Fruit fly (Drosophila melanogaster) whole organism, embryonic: Measurements from ENCODE around the gene ebo.
A peak's percentile ranks its signal among the peaks of the same experiment; 100 is the strongest.

ENCODE experiments used
- CG12299 ChIP-seq: fragments of 200-800 bp; sonication (Bioruptor generic); optimal IDR thresholded peaks from 2 replicates; lab custom pipeline; 2018; ENCODE audit warnings: missing biosample characterization, mild to moderate bottlenecking, missing genetic modification characterization
- CG12659 ChIP-seq: fragments of 200-800 bp; sonication (Bioruptor generic); optimal IDR thresholded peaks from 3 replicates; lab custom pipeline; 2017; ENCODE audit warnings: mild to moderate bottlenecking, missing biosample characterization, missing genetic modification reagents, missing genetic modification characterization
- CG13296 ChIP-seq: fragments of 200-800 bp; sonication (Bioruptor generic); optimal IDR thresholded peaks from 3 replicates; lab custom pipeline; 2018; ENCODE audit warnings: missing biosample characterization, mild to moderate bottlenecking, missing genetic modification characterization
- CG14965 ChIP-seq: fragments of 200-800 bp; sonication (Bioruptor generic); optimal IDR thresholded peaks from 2 replicates; lab custom pipeline; 2016; ENCODE audit warnings: missing biosample characterization, missing genetic modification characterization, borderline replicate concordance
- CG18476 ChIP-seq: fragments of 200-800 bp; sonication (Bioruptor generic); optimal IDR thresholded peaks from 2 replicates; lab custom pipeline; 2016; ENCODE audit warnings: missing biosample characterization, mild to moderate bottlenecking, missing genetic modification characterization
- CG2199 ChIP-seq: fragments of 200-800 bp; sonication (Bioruptor generic); IDR thresholded peaks from 3 replicates; pipeline ENCODE4 v1.3.6; 2022; ENCODE audit warnings: missing biosample characterization, missing genetic modification characterization
- CG31224 ChIP-seq: fragments of 200-800 bp; sonication (Bioruptor generic); IDR thresholded peaks from 2 replicates; pipeline ENCODE4 v1.3.6; 2022; ENCODE audit warnings: missing biosample characterization, missing genetic modification characterization
- CG4282 ChIP-seq: fragments of 200-800 bp; sonication (Bioruptor generic); optimal IDR thresholded peaks from 2 replicates; lab custom pipeline; 2016; ENCODE audit warnings: missing biosample characterization, missing genetic modification characterization
- CG4328 ChIP-seq: fragments of 200-800 bp; sonication (Bioruptor generic); optimal IDR thresholded peaks from 3 replicates; lab custom pipeline; 2017; ENCODE audit warnings: missing biosample characterization, missing genetic modification reagents, missing genetic modification characterization
- CG6813 ChIP-seq: fragments of 200-800 bp; sonication (Bioruptor generic); optimal IDR thresholded peaks from 2 replicates; lab custom pipeline; 2017; ENCODE audit warnings: missing biosample characterization, missing genetic modification characterization, mild to moderate bottlenecking, moderate library complexity, missing genetic modification reagents
- CG7271 ChIP-seq: fragments of 200-800 bp; sonication (Bioruptor generic); optimal IDR thresholded peaks from 2 replicates; lab custom pipeline; 2018; ENCODE audit warnings: missing biosample characterization, mild to moderate bottlenecking, missing genetic modification characterization, moderate library complexity
- CG7963 ChIP-seq: fragments of 200-800 bp; sonication (Bioruptor generic); IDR thresholded peaks from 3 replicates; pipeline ENCODE4 v1.3.6; 2022; ENCODE audit warnings: missing biosample characterization, missing genetic modification characterization; ENCODE audit not compliant: partially characterized antibody
- CG8478 ChIP-seq: fragments of >200 bp; optimal IDR thresholded peaks from 2 replicates; lab custom pipeline; 2018
- CkIIα-i1 ChIP-seq: fragments of 200-800 bp; sonication (Bioruptor generic); IDR thresholded peaks from 2 replicates; pipeline ENCODE4 v1.3.6; 2022; ENCODE audit warnings: missing biosample characterization, missing genetic modification characterization
- Dll ChIP-seq: fragments of 200-800 bp; sonication (Bioruptor generic); IDR thresholded peaks from 4 replicates; pipeline ENCODE4 v1.3.6; 2022; ENCODE audit warnings: missing biosample characterization, missing genetic modification characterization; ENCODE audit not compliant: partially characterized antibody
- Eip74EF ChIP-seq, 2 experiments: fragments of 200-800 bp in 1 of 2; fragments of >200 bp in 1 of 2; sonication (Bioruptor generic) in 1 of 2; optimal IDR thresholded peaks; 2 replicates each; lab custom pipeline; 2017 to 2019; ENCODE audit warnings: missing biosample characterization in 2 of 2, missing genetic modification characterization in 2 of 2, mild to moderate bottlenecking in 1 of 2, moderate library complexity in 1 of 2
- Fer1 ChIP-seq: fragments of 200-800 bp; sonication (Bioruptor generic); optimal IDR thresholded peaks from 2 replicates; lab custom pipeline; 2017; ENCODE audit warnings: missing biosample characterization, mild to moderate bottlenecking, missing genetic modification characterization
- HLH54F ChIP-seq: fragments of 200-800 bp; sonication (Bioruptor generic); optimal IDR thresholded peaks from 3 replicates; lab custom pipeline; 2016; ENCODE audit warnings: missing biosample characterization, missing genetic modification characterization
- MESR4 ChIP-seq: fragments of 200-800 bp; sonication (Bioruptor generic); optimal IDR thresholded peaks from 2 replicates; lab custom pipeline; 2018; ENCODE audit warnings: missing biosample characterization, mild to moderate bottlenecking, missing genetic modification characterization, moderate library complexity
- NK7.1 ChIP-seq: fragments of 200-800 bp; sonication (Bioruptor generic); optimal IDR thresholded peaks from 3 replicates; lab custom pipeline; 2016; ENCODE audit warnings: missing biosample characterization, missing genetic modification characterization
- Neu2 ChIP-seq: fragments of 200-800 bp; sonication (Bioruptor generic); optimal IDR thresholded peaks from 3 replicates; lab custom pipeline; 2016; ENCODE audit warnings: missing biosample characterization, missing genetic modification characterization, borderline replicate concordance
- TFAM ChIP-seq: fragments of 200-800 bp; sonication (Bioruptor generic); optimal IDR thresholded peaks from 2 replicates; lab custom pipeline; 2017; ENCODE audit warnings: missing biosample characterization, missing genetic modification characterization, inconsistent platforms
- Tbp ChIP-seq: fragments of >200 bp; optimal IDR thresholded peaks from 2 replicates; lab custom pipeline; 2018; ENCODE audit warnings: missing biosample characterization, missing genetic modification characterization
- al ChIP-seq: fragments of 200-800 bp; sonication (Bioruptor generic); IDR thresholded peaks from 2 replicates; pipeline ENCODE4 v1.3.6; 2022; ENCODE audit warnings: missing biosample characterization, missing genetic modification characterization
- aop ChIP-seq: fragments of 200-800 bp; sonication (Bioruptor generic); IDR thresholded peaks from 2 replicates; pipeline ENCODE4 v1.3.6; 2022; ENCODE audit warnings: missing biosample characterization, missing genetic modification characterization
- ap ChIP-seq: fragments of 200-800 bp; sonication (Bioruptor generic); IDR thresholded peaks from 2 replicates; pipeline ENCODE4 v1.3.6; 2022; ENCODE audit warnings: missing biosample characterization, missing genetic modification characterization
- crc ChIP-seq: fragments of 200-800 bp; sonication (Bioruptor generic); optimal IDR thresholded peaks from 2 replicates; lab custom pipeline; 2016; ENCODE audit warnings: missing biosample characterization, missing genetic modification characterization
- croc ChIP-seq: fragments of 200-800 bp; sonication (Bioruptor generic); conservative IDR thresholded peaks from 3 replicates; pipeline ENCODE4 v1.3.6; 2022; ENCODE audit warnings: missing biosample characterization, missing genetic modification characterization
- crp ChIP-seq, 2 experiments: fragments of 200-800 bp; sonication (Bioruptor generic); optimal IDR thresholded peaks; 2 replicates in 1 of 2; 3 replicates in 1 of 2; lab custom pipeline; 2017; ENCODE audit warnings: missing biosample characterization in 2 of 2, missing genetic modification characterization in 2 of 2, mild to moderate bottlenecking in 1 of 2, moderate library complexity in 1 of 2
- dm ChIP-seq: fragments of 200-800 bp; sonication (Bioruptor generic); optimal IDR thresholded peaks from 3 replicates; lab custom pipeline; 2016; ENCODE audit warnings: missing biosample characterization, missing genetic modification characterization
- dmrt11E ChIP-seq: fragments of 200-800 bp; sonication (Bioruptor generic); optimal IDR thresholded peaks from 3 replicates; lab custom pipeline; 2018; ENCODE audit warnings: missing biosample characterization, mild to moderate bottlenecking, missing genetic modification characterization, moderate library complexity
- ewg ChIP-seq: fragments of 200-800 bp; sonication (Bioruptor generic); optimal IDR thresholded peaks from 3 replicates; lab custom pipeline; 2017; ENCODE audit warnings: mild to moderate bottlenecking, missing biosample characterization, missing genetic modification reagents, missing genetic modification characterization
- fd96Cb ChIP-seq: fragments of 200-800 bp; sonication (Bioruptor generic); optimal IDR thresholded peaks from 2 replicates; lab custom pipeline; 2018; ENCODE audit warnings: missing biosample characterization, mild to moderate bottlenecking, missing genetic modification characterization, moderate library complexity
- gfzf ChIP-seq: fragments of 200-800 bp; sonication (Bioruptor generic); optimal IDR thresholded peaks from 2 replicates; lab custom pipeline; 2016; ENCODE audit warnings: missing biosample characterization, mild to moderate bottlenecking, missing genetic modification characterization, moderate library complexity
- gsb ChIP-seq: fragments of 200-800 bp; sonication (Bioruptor generic); IDR thresholded peaks from 2 replicates; pipeline ENCODE4 v1.3.6; 2022; ENCODE audit warnings: missing biosample characterization, missing genetic modification characterization
- h ChIP-seq: fragments of >200 bp; optimal IDR thresholded peaks from 2 replicates; lab custom pipeline; 2017
- ham ChIP-seq: fragments of 200-800 bp; sonication (Bioruptor generic); IDR thresholded peaks from 2 replicates; pipeline ENCODE4 v1.3.6; 2022; ENCODE audit warnings: missing biosample characterization, missing genetic modification characterization
- her ChIP-seq: fragments of 200-800 bp; sonication (Bioruptor generic); optimal IDR thresholded peaks from 2 replicates; lab custom pipeline; 2016; ENCODE audit warnings: missing biosample characterization, missing genetic modification characterization
- hkb ChIP-seq, 2 experiments: fragments of 200-800 bp in 1 of 2; fragments of >200 bp in 1 of 2; sonication (Bioruptor generic) in 1 of 2; IDR thresholded peaks in 1 of 2; optimal IDR thresholded peaks in 1 of 2; 2 replicates each; pipeline versions ENCODE4 v1.3.6 to Lab custom; 2017 to 2022; ENCODE audit warnings: missing biosample characterization in 1 of 2, missing genetic modification characterization in 1 of 2
- inv ChIP-seq: fragments of 200-800 bp; sonication (Bioruptor generic); IDR thresholded peaks from 2 replicates; pipeline ENCODE4 v1.3.6; 2022; ENCODE audit warnings: missing biosample characterization, missing genetic modification characterization; ENCODE audit not compliant: partially characterized antibody
- mam ChIP-seq: fragments of 200-800 bp; sonication (Bioruptor generic); optimal IDR thresholded peaks from 3 replicates; lab custom pipeline; 2016; ENCODE audit warnings: missing biosample characterization, missing genetic modification characterization
- nom ChIP-seq: fragments of 200-800 bp; sonication (Bioruptor generic); optimal IDR thresholded peaks from 2 replicates; lab custom pipeline; 2017; ENCODE audit warnings: missing biosample characterization, missing genetic modification characterization, mild to moderate bottlenecking, moderate library complexity, missing genetic modification reagents
- phol ChIP-seq: fragments of 200-800 bp; sonication (Bioruptor generic); optimal IDR thresholded peaks from 3 replicates; lab custom pipeline; 2018; ENCODE audit warnings: missing biosample characterization, mild to moderate bottlenecking, missing genetic modification characterization, moderate library complexity
- pros ChIP-seq: fragments of 200-800 bp; sonication (Bioruptor generic); optimal IDR thresholded peaks from 3 replicates; lab custom pipeline; 2019; ENCODE audit warnings: missing biosample characterization, mild to moderate bottlenecking, missing genetic modification characterization, moderate library complexity
- row ChIP-seq: fragments of 200-800 bp; sonication (Bioruptor generic); IDR thresholded peaks from 3 replicates; pipeline ENCODE4 v1.3.6; 2022; ENCODE audit warnings: missing biosample characterization, missing genetic modification characterization
- schlank ChIP-seq: fragments of 200-800 bp; sonication (Bioruptor generic); optimal IDR thresholded peaks from 2 replicates; lab custom pipeline; 2018; ENCODE audit warnings: missing biosample characterization, mild to moderate bottlenecking, missing genetic modification characterization
- seq ChIP-seq: fragments of 200-800 bp; sonication (Bioruptor generic); IDR thresholded peaks from 2 replicates; pipeline ENCODE4 v1.3.6; 2022; ENCODE audit warnings: missing biosample characterization, missing genetic modification characterization
- ssp ChIP-seq: fragments of 200-800 bp; sonication (Bioruptor generic); IDR thresholded peaks from 2 replicates; pipeline ENCODE4 v1.3.6; 2022; ENCODE audit warnings: missing biosample characterization, missing genetic modification characterization

Gene ebo

DNA sequence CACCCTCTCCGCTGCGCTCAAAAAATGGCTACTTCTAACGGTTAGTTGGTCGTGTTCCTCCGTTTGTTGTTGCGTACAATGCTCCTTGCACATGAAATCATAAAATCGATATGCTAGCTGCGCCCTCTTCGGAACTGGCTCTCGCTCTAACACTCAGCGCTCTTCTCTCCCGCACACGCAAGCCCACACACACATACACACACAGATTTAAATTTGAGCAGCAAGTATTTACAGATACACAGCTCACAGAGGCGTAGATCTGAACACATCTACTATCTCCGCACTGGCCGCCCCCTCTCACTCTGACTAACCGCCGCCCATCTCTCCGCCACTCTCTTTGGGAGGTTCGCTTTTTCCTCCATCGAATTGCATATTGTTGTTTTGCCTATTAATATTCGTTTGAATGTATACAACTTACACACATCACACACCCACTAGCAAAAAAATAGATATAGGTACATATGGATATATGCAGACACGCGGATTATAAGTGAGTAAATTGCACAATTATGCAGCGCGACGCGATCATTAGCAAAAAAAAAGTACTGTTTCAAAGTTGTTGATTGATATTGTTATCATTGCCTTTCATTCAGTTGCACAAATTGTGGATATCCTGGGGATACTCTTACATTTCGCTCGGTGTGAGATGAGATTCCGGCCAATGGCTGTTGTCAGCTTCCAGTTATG is 46.1 kb upstream of the ebo start (continued):
- TF ChIP-seq CG2199, result peak; percentile 80; the same call in 2 of the 3 replicates
- peak; percentile 27 for TF ChIP-seq MESR4 (GFP tag; lab: Kevin White, UChicago)
- peak; percentile 54 for TF ChIP-seq dm (GFP tag; lab: Kevin White, UChicago)
- peak in 1 of 2 experiments; percentile 22 for TF ChIP-seq Eip74EF (GFP tag; optimal IDR thresholded peaks at IDR 0.05; lab: Kevin White, UChicago)
- TF ChIP-seq crc (GFP tag; lab: Kevin White, UChicago), result peak; percentile 85
- peak in 1 of 2 experiments; percentile 6 for TF ChIP-seq crp (GFP tag; optimal IDR thresholded peaks at IDR 0.05; lab: Kevin White, UChicago)
- peak; percentile 80 for TF ChIP-seq CG12659 (GFP tag; lab: Kevin White, UChicago)
- TF ChIP-seq CG7963 (GFP tag; lab: Robert Waterston, UW), result no peak
- TF ChIP-seq pros (GFP tag; lab: Kevin White, UChicago), result peak; percentile 9
- no peak for TF ChIP-seq hkb (optimal IDR thresholded peaks at IDR 0.05; lab: Kevin White, UChicago)
- TF ChIP-seq hkb (GFP tag; IDR thresholded peaks at IDR 0.05; lab: Robert Waterston, UW), result peak; percentile 80
- peak; percentile 47 for TF ChIP-seq NK7.1 (GFP tag; lab: Kevin White, UChicago)
- TF ChIP-seq Neu2 (GFP tag; lab: Kevin White, UChicago), result no peak
- peak; percentile 46 for TF ChIP-seq nom
- peak; percentile 73 for TF ChIP-seq CG12299 (tag; lab: Kevin White, UChicago)
- peak; percentile 6 for TF ChIP-seq CG8478 (lab: Kevin White, UChicago)
- TF ChIP-seq CG14965 (GFP tag; lab: Kevin White, UChicago), result peak; percentile 66
- peak; percentile 75; the same call in 1 of the 2 replicates for TF ChIP-seq seq (GFP tag; lab: Robert Waterston, UW)
- TF ChIP-seq CG4328 (GFP tag; lab: Kevin White, UChicago), result peak; percentile 81
- peak; percentile 75 for TF ChIP-seq al
- TF ChIP-seq ap, result peak; percentile 49; the same call in 1 of the 2 replicates
- peak; percentile 50; the same call in 1 of the 2 replicates for TF ChIP-seq ssp
- peak; percentile 87 for TF ChIP-seq CG13296 (GFP tag; lab: Kevin White, UChicago)
- TF ChIP-seq row (GFP tag; lab: Robert Waterston, UW), result peak; percentile 95
- TF ChIP-seq mam (GFP tag; lab: Kevin White, UChicago), result peak; percentile 94
- TF ChIP-seq schlank, result peak; percentile 88
- peak; percentile 89 for TF ChIP-seq Fer1 (GFP tag; lab: Kevin White, UChicago)
- peak; percentile 86 for TF ChIP-seq CG6813 (GFP tag; lab: Kevin White, UChicago)
- peak; percentile 73 for TF ChIP-seq gsb (GFP tag; lab: Robert Waterston, UW)
- TF ChIP-seq dmrt11E, result peak; percentile 35
- TF ChIP-seq ham, result peak; percentile 61; the same call in 1 of the 2 replicates
- TF ChIP-seq aop (GFP tag; lab: Robert Waterston, UW), result peak; percentile 76; the same call in 1 of the 2 replicates
- no peak for TF ChIP-seq h (lab: Kevin White, UChicago)
- TF ChIP-seq inv (GFP tag; lab: Robert Waterston, UW), result no peak
- peak; percentile 67 for TF ChIP-seq CG31224 (GFP tag; lab: Robert Waterston, UW)
- peak; percentile 75 for TF ChIP-seq CG4282 (GFP tag; lab: Kevin White, UChicago)
- peak; percentile 35; the same call in 1 of the 3 replicates for TF ChIP-seq croc (GFP tag; lab: Robert Waterston, UW)
- peak; percentile 10 for TF ChIP-seq CG18476 (GFP tag; lab: Kevin White, UChicago)
- peak; percentile 33 for TF ChIP-seq phol
- no peak for TF ChIP-seq gfzf (GFP tag; lab: Kevin White, UChicago)
- TF ChIP-seq CG7271 (tag; lab: Kevin White, UChicago), result no peak
- no peak for TF ChIP-seq CkIIα-i1
- no peak for TF ChIP-seq TFAM
- TF ChIP-seq Dll, result no peak
- TF ChIP-seq fd96Cb (tag; lab: Kevin White, UChicago), result peak; percentile 51
- peak; percentile 93 for TF ChIP-seq her
- TF ChIP-seq HLH54F (GFP tag; lab: Kevin White, UChicago), result peak; percentile 93
- TF ChIP-seq ewg (GFP tag; lab: Kevin White, UChicago), result peak; percentile 66
- TF ChIP-seq Tbp (GFP tag; lab: Kevin White, UChicago), result no peak
